Fruit fly (Drosophila melanogaster) whole organism, embryonic: ENCODE measurements around the gene ich.
A peak's percentile ranks its signal among the peaks of the same experiment; 100 is the strongest.

Source experiments
- Abd-B ChIP-seq: fragments of 200-800 bp; sonication (Bioruptor generic); optimal IDR thresholded peaks from 2 replicates; lab custom pipeline; 2018; ENCODE audit warnings: missing biosample characterization, mild to moderate bottlenecking, missing genetic modification characterization, moderate library complexity
- Blimp-1 ChIP-seq: fragments of 200-800 bp; sonication (Bioruptor generic); optimal IDR thresholded peaks from 3 replicates; lab custom pipeline; 2018; ENCODE audit warnings: missing biosample characterization, missing genetic modification characterization, mild to moderate bottlenecking, moderate library complexity, missing genetic modification reagents
- CG10543 ChIP-seq: fragments of 200-800 bp; sonication (Bioruptor generic); optimal IDR thresholded peaks from 3 replicates; lab custom pipeline; 2017; ENCODE audit warnings: missing biosample characterization, mild to moderate bottlenecking, missing genetic modification characterization, moderate library complexity
- CG11504 ChIP-seq: fragments of 200-800 bp; sonication (Bioruptor generic); optimal IDR thresholded peaks from 3 replicates; lab custom pipeline; 2019; ENCODE audit warnings: missing biosample characterization, mild to moderate bottlenecking, missing genetic modification characterization, moderate library complexity
- CG12659 ChIP-seq: fragments of 200-800 bp; sonication (Bioruptor generic); optimal IDR thresholded peaks from 3 replicates; lab custom pipeline; 2017; ENCODE audit warnings: mild to moderate bottlenecking, missing biosample characterization, missing genetic modification reagents, missing genetic modification characterization
- CG12942 ChIP-seq: fragments of 200-800 bp; sonication (Bioruptor generic); optimal IDR thresholded peaks from 3 replicates; lab custom pipeline; 2016; ENCODE audit warnings: missing biosample characterization, missing genetic modification characterization
- CG14860 ChIP-seq: fragments of 200-800 bp; sonication (Bioruptor generic); IDR thresholded peaks from 3 replicates; pipeline ENCODE4 v1.3.6; 2022; ENCODE audit warnings: missing biosample characterization, missing genetic modification characterization; ENCODE audit not compliant: partially characterized antibody
- CG15514 ChIP-seq: fragments of 200-800 bp; sonication (Bioruptor generic); optimal IDR thresholded peaks from 3 replicates; lab custom pipeline; 2017; ENCODE audit warnings: missing biosample characterization, missing genetic modification characterization, mild to moderate bottlenecking, moderate library complexity, missing genetic modification reagents
- CG15601 ChIP-seq: fragments of 200-800 bp; sonication (Bioruptor generic); optimal IDR thresholded peaks from 3 replicates; lab custom pipeline; 2019; ENCODE audit warnings: missing biosample characterization, mild to moderate bottlenecking, missing genetic modification characterization, moderate library complexity
- CG18011 ChIP-seq: fragments of 200-800 bp; sonication (Bioruptor generic); optimal IDR thresholded peaks from 2 replicates; lab custom pipeline; 2017; ENCODE audit warnings: missing biosample characterization, missing genetic modification characterization, mild to moderate bottlenecking, moderate library complexity, missing genotype
- CG18262 ChIP-seq: fragments of 200-800 bp; optimal IDR thresholded peaks from 3 replicates; lab custom pipeline; 2019; ENCODE audit warnings: missing biosample characterization, mild to moderate bottlenecking, missing genetic modification characterization, moderate library complexity
- CG2202 ChIP-seq: fragments of 200-800 bp; sonication (Bioruptor generic); optimal IDR thresholded peaks from 2 replicates; lab custom pipeline; 2018; ENCODE audit warnings: missing biosample characterization, mild to moderate bottlenecking, missing genetic modification characterization
- CG30403 ChIP-seq: fragments of 200-800 bp; sonication (Bioruptor generic); optimal IDR thresholded peaks from 3 replicates; lab custom pipeline; 2016; ENCODE audit warnings: missing biosample characterization, missing genetic modification characterization
- CG33213 ChIP-seq: fragments of 200-800 bp; sonication (Bioruptor generic); optimal IDR thresholded peaks from 3 replicates; lab custom pipeline; 2016; ENCODE audit warnings: missing biosample characterization, missing genetic modification characterization
- CG3838 ChIP-seq: fragments of 200-800 bp; sonication (Bioruptor generic); optimal IDR thresholded peaks from 3 replicates; lab custom pipeline; 2016; ENCODE audit warnings: missing biosample characterization, missing genetic modification characterization
- CG4282 ChIP-seq: fragments of 200-800 bp; sonication (Bioruptor generic); optimal IDR thresholded peaks from 2 replicates; lab custom pipeline; 2016; ENCODE audit warnings: missing biosample characterization, missing genetic modification characterization
- CG43689 ChIP-seq: fragments of 200-800 bp; sonication (Bioruptor generic); IDR thresholded peaks from 2 replicates; pipeline ENCODE4 v1.3.6; 2022; ENCODE audit warnings: missing biosample characterization, missing genetic modification characterization
- CG6175 ChIP-seq: fragments of 200-800 bp; sonication (Bioruptor generic); IDR thresholded peaks from 3 replicates; pipeline ENCODE4 v1.3.6; 2022; ENCODE audit warnings: missing biosample characterization, missing genetic modification characterization
- CG6654 ChIP-seq: fragments of 200-800 bp; sonication (Bioruptor generic); optimal IDR thresholded peaks from 2 replicates; lab custom pipeline; 2017; ENCODE audit warnings: missing biosample characterization, mild to moderate bottlenecking, missing genetic modification characterization
- CG6791 ChIP-seq: fragments of 200-800 bp; sonication (Bioruptor generic); IDR thresholded peaks from 3 replicates; pipeline ENCODE4 v1.3.6; 2022; ENCODE audit warnings: missing biosample characterization, missing genetic modification characterization; ENCODE audit not compliant: partially characterized antibody
- CG8359 ChIP-seq: fragments of 200-800 bp; sonication (Bioruptor generic); optimal IDR thresholded peaks from 2 replicates; lab custom pipeline; 2017; ENCODE audit warnings: missing biosample characterization, mild to moderate bottlenecking, missing genetic modification characterization, borderline replicate concordance
- CG8924 ChIP-seq: fragments of 200-800 bp; optimal IDR thresholded peaks from 3 replicates; lab custom pipeline; 2019; ENCODE audit warnings: missing biosample characterization, mild to moderate bottlenecking, missing genetic modification characterization, moderate library complexity
- CG9876 ChIP-seq: fragments of 200-800 bp; sonication (Bioruptor generic); optimal IDR thresholded peaks from 2 replicates; lab custom pipeline; 2016; ENCODE audit warnings: missing biosample characterization, missing genetic modification characterization
- Chrac-16 ChIP-seq: fragments of 200-800 bp; sonication (Bioruptor generic); optimal IDR thresholded peaks from 3 replicates; lab custom pipeline; 2016; ENCODE audit warnings: missing biosample characterization, missing genetic modification characterization
- Dip3 ChIP-seq: fragments of 200-800 bp; sonication (Bioruptor generic); optimal IDR thresholded peaks from 3 replicates; lab custom pipeline; 2016; ENCODE audit warnings: missing biosample characterization, missing genetic modification characterization
- Dp ChIP-seq: fragments of 200-800 bp; sonication (Bioruptor generic); optimal IDR thresholded peaks from 2 replicates; lab custom pipeline; 2018; ENCODE audit warnings: missing biosample characterization, mild to moderate bottlenecking, missing genetic modification characterization, moderate library complexity
- E2f1 ChIP-seq: fragments of 200-800 bp; sonication (Bioruptor generic); IDR thresholded peaks from 2 replicates; pipeline ENCODE4 v1.3.6; 2022; ENCODE audit warnings: missing biosample characterization, missing genetic modification characterization
- ERR ChIP-seq: fragments of 200-800 bp; sonication (Bioruptor generic); optimal IDR thresholded peaks from 2 replicates; lab custom pipeline; 2016; ENCODE audit warnings: missing biosample characterization, missing genetic modification characterization
- Ets97D ChIP-seq: fragments of 200-800 bp; sonication (Bioruptor generic); optimal IDR thresholded peaks from 3 replicates; lab custom pipeline; 2016; ENCODE audit warnings: missing biosample characterization, missing genetic modification characterization
- Fer3 ChIP-seq: fragments of 200-800 bp; sonication (Bioruptor generic); optimal IDR thresholded peaks from 2 replicates; lab custom pipeline; 2018; ENCODE audit warnings: missing biosample characterization, mild to moderate bottlenecking, missing genetic modification characterization, moderate library complexity
- Med ChIP-seq: fragments of 200-800 bp; sonication (Bioruptor generic); peaks from one replicate; lab custom pipeline; 2016; ENCODE audit warnings: missing biosample characterization, missing genetic modification characterization, mild to moderate bottlenecking, inconsistent platforms, moderate library complexity
- Meics ChIP-seq: fragments of 200-800 bp; sonication (Bioruptor generic); optimal IDR thresholded peaks from 2 replicates; lab custom pipeline; 2017; ENCODE audit warnings: missing biosample characterization, mild to moderate bottlenecking, missing genetic modification characterization
- Six4 ChIP-seq: fragments of 200-800 bp; sonication (Bioruptor generic); optimal IDR thresholded peaks from 2 replicates; lab custom pipeline; 2016; ENCODE audit warnings: missing biosample characterization, missing genetic modification characterization
- Ssrp ChIP-seq: fragments of 200-800 bp; sonication (Bioruptor generic); optimal IDR thresholded peaks from 2 replicates; lab custom pipeline; 2018; ENCODE audit warnings: missing biosample characterization, mild to moderate bottlenecking, missing genetic modification characterization, moderate library complexity
- Taf1 ChIP-seq: fragments of 200-800 bp; sonication (Bioruptor generic); IDR thresholded peaks from 2 replicates; pipeline ENCODE4 v1.3.6; 2022; ENCODE audit warnings: missing biosample characterization, missing genetic modification characterization
- aop ChIP-seq: fragments of 200-800 bp; sonication (Bioruptor generic); IDR thresholded peaks from 2 replicates; pipeline ENCODE4 v1.3.6; 2022; ENCODE audit warnings: missing biosample characterization, missing genetic modification characterization
- ara ChIP-seq: fragments of 200-800 bp; sonication (Bioruptor generic); IDR thresholded peaks from 2 replicates; pipeline ENCODE4 v1.3.6; 2022; ENCODE audit warnings: missing biosample characterization, missing genetic modification characterization
- dimm ChIP-seq: fragments of 200-800 bp; sonication (Bioruptor generic); IDR thresholded peaks from 2 replicates; pipeline ENCODE4 v1.3.6; 2022; ENCODE audit warnings: missing biosample characterization, missing genetic modification characterization
- exex ChIP-seq: fragments of 200-800 bp; sonication (Bioruptor generic); optimal IDR thresholded peaks from 4 replicates; lab custom pipeline; 2018; ENCODE audit warnings: missing biosample characterization, mild to moderate bottlenecking, missing genetic modification characterization, moderate library complexity
- gt ChIP-seq: fragments of 200-800 bp; sonication (Bioruptor generic); IDR thresholded peaks from 2 replicates; pipeline ENCODE4 v1.3.6; 2022; ENCODE audit warnings: missing biosample characterization, missing genetic modification characterization
- kni ChIP-seq: fragments of 200-800 bp; sonication (Bioruptor generic); optimal IDR thresholded peaks from 3 replicates; lab custom pipeline; 2017; ENCODE audit warnings: mild to moderate bottlenecking, missing biosample characterization, missing genetic modification reagents, missing genetic modification characterization
- mam ChIP-seq: fragments of 200-800 bp; sonication (Bioruptor generic); optimal IDR thresholded peaks from 3 replicates; lab custom pipeline; 2016; ENCODE audit warnings: missing biosample characterization, missing genetic modification characterization
- nerfin-1 ChIP-seq: fragments of 200-800 bp; sonication (Bioruptor generic); optimal IDR thresholded peaks from 3 replicates; lab custom pipeline; 2019; ENCODE audit warnings: missing biosample characterization, mild to moderate bottlenecking, missing genetic modification characterization, moderate library complexity
- stc ChIP-seq: fragments of 200-800 bp; sonication (Bioruptor generic); IDR thresholded peaks from 2 replicates; pipeline ENCODE4 v1.3.6; 2022; ENCODE audit warnings: missing biosample characterization, missing genetic modification characterization
- vvl ChIP-seq: fragments of 200-800 bp; sonication (Bioruptor generic); IDR thresholded peaks from 2 replicates; pipeline ENCODE4 v1.3.6; 2022; ENCODE audit warnings: missing biosample characterization, missing genetic modification characterization
- zen ChIP-seq: fragments of 200-800 bp; sonication (Bioruptor generic); optimal IDR thresholded peaks from 3 replicates; lab custom pipeline; 2018; ENCODE audit warnings: missing biosample characterization, mild to moderate bottlenecking, missing genetic modification characterization, moderate library complexity

ich gene

DNA sequence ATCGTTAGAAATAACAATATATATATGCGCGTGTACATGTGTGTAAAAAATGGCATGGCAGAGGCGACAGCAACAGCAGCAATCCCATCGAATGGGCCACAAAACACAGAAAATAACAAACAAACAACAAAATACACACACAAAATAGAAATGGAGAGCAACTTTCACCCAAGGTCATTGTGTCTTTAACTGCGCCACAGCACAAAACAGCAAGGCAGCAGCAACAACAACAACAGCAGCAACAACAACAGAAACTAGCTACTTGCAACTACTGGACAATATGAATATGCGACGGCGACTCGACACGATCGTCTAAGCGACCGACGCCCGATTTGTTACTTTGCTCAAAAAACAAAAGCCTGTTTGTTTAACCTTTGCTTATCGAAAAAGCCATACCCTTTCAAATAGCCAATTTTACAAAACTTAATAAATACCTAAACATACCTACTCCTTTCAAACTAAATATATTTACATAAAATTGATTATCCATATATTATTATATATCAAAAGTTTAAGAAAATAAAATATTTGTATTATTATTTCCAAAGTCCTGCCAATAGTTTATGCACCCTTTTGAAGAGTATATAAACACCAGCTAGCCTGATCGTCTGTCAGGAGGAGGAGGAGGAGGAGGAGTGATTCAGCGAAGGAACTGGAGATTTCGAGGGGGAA lies 14.9 kb downstream of the ich start (continued):
- TF ChIP-seq CG18011 (no peak), zen (tag; lab: Kevin White, UChicago) (no peak), CG6791 (GFP tag; lab: Robert Waterston, UW) (no peak), CG9876 (GFP tag; lab: Kevin White, UChicago) (no peak), ara (GFP tag; lab: Robert Waterston, UW) (no peak), Med (GFP tag; lab: Kevin White, UChicago) (peak; percentile 47), gt (no peak), mam (GFP tag; lab: Kevin White, UChicago) (no peak), CG6654 (GFP tag; lab: Kevin White, UChicago) (no peak), kni (GFP tag; lab: Kevin White, UChicago) (peak; percentile 86), Meics (GFP tag; lab: Kevin White, UChicago) (no peak), Dp (GFP tag; lab: Kevin White, UChicago) (no peak), Taf1 (GFP tag; lab: Robert Waterston, UW) (no peak), nerfin-1 (tag; lab: Kevin White, UChicago) (no peak), CG18262 (tag; lab: Kevin White, UChicago) (peak; percentile 58), Dip3 (GFP tag; lab: Kevin White, UChicago) (no peak), Chrac-16 (GFP tag; lab: Kevin White, UChicago) (no peak), CG15601 (tag; lab: Kevin White, UChicago) (peak; percentile 24), aop (GFP tag; lab: Robert Waterston, UW) (no peak), E2f1 (no peak), ERR (GFP tag; lab: Kevin White, UChicago) (no peak), vvl (GFP tag; lab: Robert Waterston, UW) (no peak; the same call in 1 of the 2 replicates), CG6175 (GFP tag; lab: Robert Waterston, UW) (no peak), CG8924 (tag; lab: Kevin White, UChicago) (peak; percentile 22), CG3838 (GFP tag; lab: Kevin White, UChicago) (no peak), dimm (GFP tag; lab: Robert Waterston, UW) (no peak), CG4282 (no peak), Abd-B (GFP tag; lab: Kevin White, UChicago) (no peak), Blimp-1 (peak; percentile 93), CG2202 (tag; lab: Kevin White, UChicago) (no peak), CG15514 (GFP tag; lab: Kevin White, UChicago) (no peak), CG43689 (no peak), CG33213 (GFP tag; lab: Kevin White, UChicago) (no peak), CG10543 (GFP tag; lab: Kevin White, UChicago) (no peak), exex (no peak), Ssrp (peak; percentile 38), Fer3 (tag; lab: Kevin White, UChicago) (no peak), CG30403 (GFP tag; lab: Kevin White, UChicago) (no peak), Six4 (GFP tag; lab: Kevin White, UChicago) (no peak), stc (GFP tag; lab: Robert Waterston, UW) (no peak), CG12942 (no peak), CG14860 (no peak), CG8359 (GFP tag; lab: Kevin White, UChicago) (no peak), Ets97D (GFP tag; lab: Kevin White, UChicago) (no peak), CG12659 (GFP tag; lab: Kevin White, UChicago) (no peak), CG11504 (peak; percentile 58)
- TF ChIP-seq, all 482 proteins: peak for 39
